Worm (Caenorhabditis elegans): ENCODE data around the gene hot-3.

The hot-3 gene

DNA sequence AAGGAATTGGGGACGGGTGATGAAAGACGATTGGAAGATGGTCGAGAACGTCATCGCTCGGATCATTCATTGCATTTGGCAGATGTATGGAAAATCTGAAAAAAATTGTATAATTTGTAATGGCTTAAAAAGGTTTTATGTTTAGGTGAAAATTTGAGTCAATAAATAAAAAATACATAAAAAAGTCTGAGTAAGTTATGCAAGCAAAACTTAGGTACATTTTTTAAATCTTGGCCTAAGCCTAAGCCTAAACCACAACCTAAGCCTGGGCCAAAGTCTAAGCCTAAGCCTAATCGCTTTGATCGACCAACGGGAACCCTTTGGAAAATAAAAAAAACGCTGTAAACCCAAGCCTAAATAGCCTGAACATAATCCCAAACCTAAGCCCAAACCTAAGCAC, at the start of gene hot-3:
TSS of gene hot-3 (minus strand) at position 101 of the 400 bp plus-strand sequence.
- TF ChIP-seq ztf-11 (tag; optimal IDR thresholded peaks at IDR 0.05) = no peak
- no peak for TF ChIP-seq arid-1 (GFP tag; conservative IDR thresholded peaks at IDR 0.05)
- no peak for TF ChIP-seq dmd-8 (GFP tag; IDR thresholded peaks at IDR 0.05)
- no peak for TF ChIP-seq T20F7.1 (GFP tag; optimal IDR thresholded peaks at IDR 0.05)
- no peak for TF ChIP-seq nhr-6 (tag; optimal IDR thresholded peaks at IDR 0.05)

DNA sequence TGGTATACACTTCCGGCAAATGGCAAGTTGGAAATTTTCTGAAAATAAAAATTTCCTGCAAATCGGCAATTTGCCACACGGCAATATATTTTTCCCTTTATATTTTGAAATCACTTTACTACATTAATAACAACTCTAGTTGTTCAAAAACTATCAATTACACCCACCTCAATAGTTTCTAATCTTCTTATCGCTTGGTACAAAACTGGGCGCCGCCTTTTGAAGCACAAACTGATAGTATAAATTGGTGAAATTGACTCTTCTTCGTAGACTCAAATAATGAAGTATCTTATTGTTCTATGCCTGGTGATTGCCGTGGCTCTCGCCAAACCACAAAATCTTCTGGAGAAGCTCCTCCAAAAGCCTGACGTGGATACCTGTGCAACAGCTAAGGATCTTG, 49.3 kb upstream of the hot-3 start, which contains the start of gene Y39G8B.9:
TSS of gene Y39G8B.9 (plus strand) at position 269 of the 400 bp plus-strand sequence.
- TF ChIP-seq Y75B8A.6 (GFP tag; IDR thresholded peaks at IDR 0.05) (no peak), dmd-6 (GFP tag; IDR thresholded peaks at IDR 0.05) (peak; percentile 41; the same call in 1 of the 2 replicates), nhr-10 (tag; optimal IDR thresholded peaks at IDR 0.05) (no peak), nhr-28 (tag; optimal IDR thresholded peaks at IDR 0.05) (peak; percentile 48), ceh-82 (tag; optimal IDR thresholded peaks at IDR 0.05) (no peak), zip-2 (tag; optimal IDR thresholded peaks at IDR 0.05) (no peak), pqm-1 (tag; optimal IDR thresholded peaks at IDR 0.05) (peak; percentile 68), zip-11 (GFP tag; IDR thresholded peaks at IDR 0.05) (no peak), ctbp-1 (GFP tag; IDR thresholded peaks at IDR 0.05) (no peak), ama-1 (optimal IDR thresholded peaks at IDR 0.05) (no peak), daf-16 (GFP tag; optimal IDR thresholded peaks at IDR 0.05) (no peak), daf-16 (tag; optimal IDR thresholded peaks at IDR 0.05) (peak; percentile 7), madf-9 (GFP tag; conservative IDR thresholded peaks at IDR 0.05) (no peak), ceh-44 (GFP tag; IDR thresholded peaks at IDR 0.05) (no peak), tag-97 (GFP tag; IDR thresholded peaks at IDR 0.05) (no peak)

DNA sequence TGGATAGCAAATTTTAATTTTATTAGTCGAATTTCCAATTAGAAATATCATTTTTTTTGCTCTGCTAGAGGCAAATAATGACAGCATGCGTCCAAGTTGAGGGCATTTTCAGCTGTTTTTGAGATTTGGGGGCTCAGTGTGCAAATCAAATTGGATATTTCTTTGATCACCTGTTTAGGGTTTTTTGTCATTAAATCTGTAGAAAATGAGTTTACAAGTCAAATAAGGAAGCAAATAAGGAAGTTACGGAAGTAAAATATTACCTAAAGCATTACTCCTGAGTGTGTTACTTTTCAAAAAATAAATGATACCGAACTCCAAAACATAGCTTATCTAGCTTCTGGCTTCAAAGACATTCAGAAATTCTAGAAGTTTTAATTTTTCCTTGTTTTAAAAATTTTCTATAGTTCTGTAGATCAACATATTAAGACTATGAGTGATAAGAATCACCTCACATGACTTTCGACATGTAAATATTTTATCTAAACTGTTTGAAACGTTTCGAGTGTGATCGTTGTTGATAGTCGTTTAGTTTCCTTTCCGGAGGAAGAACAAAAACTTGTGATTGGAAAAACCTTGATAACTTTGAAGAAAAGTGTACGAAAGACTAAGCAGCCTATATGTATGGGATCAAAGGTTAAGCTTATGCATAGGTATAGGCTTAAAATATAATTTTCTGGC, 48.1 kb upstream of the hot-3 start, which contains the start of gene sre-48:
TSS of gene sre-48 (minus strand) at position 51 of the 681 bp plus-strand sequence.
- TF ChIP-seq pqm-1 (tag; optimal IDR thresholded peaks at IDR 0.05) (peak; percentile 51), dve-1 (tag; optimal IDR thresholded peaks at IDR 0.05; ENCODE audit: insufficient read depth) (peak; percentile 61), jun-1 (tag; optimal IDR thresholded peaks at IDR 0.05) (no peak), mdt-29 (GFP tag; IDR thresholded peaks at IDR 0.05) (no peak), F49E8.2 (tag; optimal IDR thresholded peaks at IDR 0.05; ENCODE audit: borderline replicate concordance) (no peak), ZK546.5 (tag; optimal IDR thresholded peaks at IDR 0.05) (no peak), duxl-1 (tag; optimal IDR thresholded peaks at IDR 0.05; ENCODE audit: poor library complexity) (no peak), nhr-77 (tag; optimal IDR thresholded peaks at IDR 0.05) (peak; percentile 48), daf-8 (GFP tag; IDR thresholded peaks at IDR 0.05) (no peak), spr-1 (tag; optimal IDR thresholded peaks at IDR 0.05) (no peak), ceh-32 (tag; optimal IDR thresholded peaks at IDR 0.05; ENCODE audit: poor library complexity) (no peak), ctbp-1 (GFP tag; IDR thresholded peaks at IDR 0.05) (no peak), zip-2 (tag; optimal IDR thresholded peaks at IDR 0.05) (no peak), daf-16 (GFP tag; optimal IDR thresholded peaks at IDR 0.05) (no peak), daf-16 (tag; optimal IDR thresholded peaks at IDR 0.05) (peak; percentile 76), arid-1 (GFP tag; conservative IDR thresholded peaks at IDR 0.05) (no peak), daf-12 (tag; optimal IDR thresholded peaks at IDR 0.05) (no peak), unc-130 (GFP tag; optimal IDR thresholded peaks at IDR 0.05) (no peak), php-3 (GFP tag; IDR thresholded peaks at IDR 0.05) (no peak), pha-4 (GFP tag; IDR thresholded peaks at IDR 0.05) (no peak), pha-4 (tag; optimal IDR thresholded peaks at IDR 0.05) (no peak), Y48G9A.11 (GFP tag; IDR thresholded peaks at IDR 0.05) (no peak), sdz-12 (GFP tag; optimal IDR thresholded peaks at IDR 0.05) (no peak), hlh-30 (tag; optimal IDR thresholded peaks at IDR 0.05; ENCODE audit: insufficient read depth) (peak; percentile 43), lir-3 (tag; optimal IDR thresholded peaks at IDR 0.05) (no peak), aha-1 (tag) (peak; percentile 35), unc-62 (GFP tag; optimal IDR thresholded peaks at IDR 0.05 in 1 of 2) (peak in 1 of 2 experiments; percentile 22), unc-62 (tag; optimal IDR thresholded peaks at IDR 0.05) (no peak), ceh-44 (GFP tag; IDR thresholded peaks at IDR 0.05) (no peak), dpl-1 (GFP tag; optimal IDR thresholded peaks at IDR 0.05) (no peak), mep-1 (tag; optimal IDR thresholded peaks at IDR 0.05) (no peak), ceh-20 (GFP tag; IDR thresholded peaks at IDR 0.05) (no peak), dmd-6 (GFP tag; IDR thresholded peaks at IDR 0.05) (0 out of 2 replicates have a peak, but pooled peaks have one; percentile 17), ztf-11 (tag; optimal IDR thresholded peaks at IDR 0.05) (no peak), T20F7.1 (GFP tag; optimal IDR thresholded peaks at IDR 0.05) (no peak), skn-1 (tag; optimal IDR thresholded peaks at IDR 0.05) (no peak), saeg-2 (GFP tag; IDR thresholded peaks at IDR 0.05) (no peak)
